Fruit fly (Drosophila melanogaster): Measurements from ENCODE around the gene Sras.

Sras gene

dm6 chr3L:5563309-5564182, at the start of gene Sras, which contains the start of gene ScsbetaG:
Gene Sras, plus strand, starts transcription at chr3L:5563774.
Gene ScsbetaG, minus strand, starts transcription at chr3L:5563691.
- TF ChIP-seq usp (GFP tag; optimal IDR thresholded peaks at IDR 0.05), result no peak
- no peak for TF ChIP-seq CG8478 (optimal IDR thresholded peaks at IDR 0.05)
- TF ChIP-seq Dll (optimal IDR thresholded peaks at IDR 0.05), result no peak
- no peak for TF ChIP-seq EcR (GFP tag; optimal IDR thresholded peaks at IDR 0.05)
- no peak for TF ChIP-seq pan (optimal IDR thresholded peaks at IDR 0.05)
- TF ChIP-seq psq (optimal IDR thresholded peaks at IDR 0.05), result no peak

- TF ChIP-seq EcR (GFP tag; optimal IDR thresholded peaks at IDR 0.05) (no peak), Dll (optimal IDR thresholded peaks at IDR 0.05) (no peak), pan (optimal IDR thresholded peaks at IDR 0.05) (no peak), CG8478 (optimal IDR thresholded peaks at IDR 0.05) (no peak), usp (GFP tag; optimal IDR thresholded peaks at IDR 0.05) (no peak), psq (optimal IDR thresholded peaks at IDR 0.05) (no peak)
These were observed 40.6 kb upstream of the Sras start for dm6 chr3L:5522904-5523428.

- TF ChIP-seq pan (optimal IDR thresholded peaks at IDR 0.05) (no peak), psq (optimal IDR thresholded peaks at IDR 0.05) (no peak), CG8478 (optimal IDR thresholded peaks at IDR 0.05) (no peak), Dll (optimal IDR thresholded peaks at IDR 0.05) (no peak), EcR (GFP tag; optimal IDR thresholded peaks at IDR 0.05) (no peak), usp (GFP tag; optimal IDR thresholded peaks at IDR 0.05) (no peak)
These were observed 34.3 kb upstream of the Sras start, which contains the start of gene Lkr for dm6 chr3L:5529241-5529640. Gene Lkr, minus strand, starts transcription at chr3L:5529341.

dm6 chr3L:5534253-5534652, 29.3 kb upstream of the Sras start:
- TF ChIP-seq Dll (optimal IDR thresholded peaks at IDR 0.05) (no peak), EcR (GFP tag; optimal IDR thresholded peaks at IDR 0.05) (no peak), CG8478 (optimal IDR thresholded peaks at IDR 0.05) (no peak), pan (optimal IDR thresholded peaks at IDR 0.05) (no peak), usp (GFP tag; optimal IDR thresholded peaks at IDR 0.05) (no peak), psq (optimal IDR thresholded peaks at IDR 0.05) (no peak)

dm6 chr3L:5535659-5536058, 27.9 kb upstream of the Sras start, which contains the start of gene CG13285:
Gene CG13285, minus strand, starts transcription at chr3L:5535759.
- TF ChIP-seq pan (optimal IDR thresholded peaks at IDR 0.05) (no peak), EcR (GFP tag; optimal IDR thresholded peaks at IDR 0.05) (peak in 1 of 2 experiments; percentile 6), usp (GFP tag; optimal IDR thresholded peaks at IDR 0.05) (no peak)

dm6 chr3L:5540637-5541241, 22.8 kb upstream of the Sras start:
- no peak for TF ChIP-seq EcR (GFP tag; optimal IDR thresholded peaks at IDR 0.05)
- no peak for TF ChIP-seq CG8478 (optimal IDR thresholded peaks at IDR 0.05)
- peak; percentile 14 for TF ChIP-seq Dll (optimal IDR thresholded peaks at IDR 0.05)

dm6 chr3L:5542772-5543371, 20.7 kb upstream of the Sras start:
- TF ChIP-seq CG8478 (optimal IDR thresholded peaks at IDR 0.05) (no peak), usp (GFP tag; optimal IDR thresholded peaks at IDR 0.05) (no peak), Dll (optimal IDR thresholded peaks at IDR 0.05) (no peak), psq (optimal IDR thresholded peaks at IDR 0.05) (no peak), pan (optimal IDR thresholded peaks at IDR 0.05) (no peak), EcR (GFP tag; optimal IDR thresholded peaks at IDR 0.05) (no peak)

dm6 chr3L:5548524-5549084, 15.0 kb upstream of the Sras start:
- no peak for TF ChIP-seq CG8478 (optimal IDR thresholded peaks at IDR 0.05)
- no peak for TF ChIP-seq psq (optimal IDR thresholded peaks at IDR 0.05)
- no peak for TF ChIP-seq EcR (GFP tag; optimal IDR thresholded peaks at IDR 0.05)
- no peak for TF ChIP-seq pan (optimal IDR thresholded peaks at IDR 0.05)

- TF ChIP-seq usp (GFP tag; optimal IDR thresholded peaks at IDR 0.05) (no peak), CG8478 (optimal IDR thresholded peaks at IDR 0.05) (no peak), EcR (GFP tag; optimal IDR thresholded peaks at IDR 0.05) (no peak), psq (optimal IDR thresholded peaks at IDR 0.05) (no peak), Dll (optimal IDR thresholded peaks at IDR 0.05) (no peak), pan (optimal IDR thresholded peaks at IDR 0.05) (no peak)
These were observed 12.5 kb upstream of the Sras start, which contains the start of gene frm for dm6 chr3L:5551087-5551486. Gene frm, minus strand, starts transcription at chr3L:5551159.

- no peak for TF ChIP-seq Dll (optimal IDR thresholded peaks at IDR 0.05)
- TF ChIP-seq psq (optimal IDR thresholded peaks at IDR 0.05), result no peak
- no peak for TF ChIP-seq usp (GFP tag; optimal IDR thresholded peaks at IDR 0.05)
- no peak for TF ChIP-seq CG8478 (optimal IDR thresholded peaks at IDR 0.05)
- TF ChIP-seq EcR (GFP tag; optimal IDR thresholded peaks at IDR 0.05), result no peak
These were observed 9.9 kb upstream of the Sras start for dm6 chr3L:5553717-5554116.

- TF ChIP-seq Dll (optimal IDR thresholded peaks at IDR 0.05) (no peak), CG8478 (optimal IDR thresholded peaks at IDR 0.05) (no peak), psq (optimal IDR thresholded peaks at IDR 0.05) (no peak), usp (GFP tag; optimal IDR thresholded peaks at IDR 0.05) (no peak), EcR (GFP tag; optimal IDR thresholded peaks at IDR 0.05) (no peak), pan (optimal IDR thresholded peaks at IDR 0.05) (no peak)
These were observed 9.2 kb upstream of the Sras start for dm6 chr3L:5554377-5554776.

All from whole organism.